Fruit fly (Drosophila melanogaster) whole organism, adult: Measurements from ENCODE around the gene neur.

Source experiments
- CG11617 ChIP-seq: fragments of 200-800 bp; sonication (Bioruptor generic); optimal IDR thresholded peaks from 2 replicates; lab custom pipeline; 2017; ENCODE audit warnings: mild to moderate bottlenecking, missing biosample characterization, missing genetic modification reagents, missing genetic modification characterization
- CG12768 ChIP-seq: fragments of 200-800 bp; sonication (Bioruptor generic); optimal IDR thresholded peaks from 2 replicates; lab custom pipeline; 2017; ENCODE audit warnings: missing biosample characterization, missing genetic modification characterization, mild to moderate bottlenecking, moderate library complexity, missing genetic modification reagents
- CG14711 ChIP-seq: fragments of 200-800 bp; sonication (Bioruptor generic); optimal IDR thresholded peaks from 2 replicates; lab custom pipeline; 2018; ENCODE audit warnings: missing biosample characterization, mild to moderate bottlenecking, missing genetic modification characterization, moderate library complexity
- CG1620 ChIP-seq: fragments of 200-800 bp; sonication (Bioruptor generic); optimal IDR thresholded peaks from 2 replicates; lab custom pipeline; 2016; ENCODE audit warnings: missing biosample characterization, missing genetic modification characterization
- CG33017 ChIP-seq: fragments of 200-800 bp; sonication (Bioruptor generic); optimal IDR thresholded peaks from 2 replicates; lab custom pipeline; 2018; ENCODE audit warnings: missing biosample characterization, mild to moderate bottlenecking, missing genetic modification characterization, moderate library complexity
- CG5204 ChIP-seq: fragments of 200-800 bp; sonication (Bioruptor generic); optimal IDR thresholded peaks from 2 replicates; lab custom pipeline; 2016; ENCODE audit warnings: missing biosample characterization, missing genetic modification characterization
- CG7045 ChIP-seq: fragments of 200-800 bp; sonication (Bioruptor generic); optimal IDR thresholded peaks from 2 replicates; lab custom pipeline; 2017; ENCODE audit warnings: missing biosample characterization, mild to moderate bottlenecking, missing genetic modification characterization
- CG7101 ChIP-seq: fragments of 200-800 bp; sonication (Bioruptor generic); optimal IDR thresholded peaks from 2 replicates; lab custom pipeline; 2018; ENCODE audit warnings: missing biosample characterization, mild to moderate bottlenecking, missing genetic modification characterization, moderate library complexity
- Clk ChIP-seq: fragments of 200-800 bp; sonication (Bioruptor generic); optimal IDR thresholded peaks from 2 replicates; lab custom pipeline; 2017; ENCODE audit warnings: missing biosample characterization, missing genetic modification characterization
- Crg-1 ChIP-seq: fragments of 200-800 bp; sonication (Bioruptor generic); optimal IDR thresholded peaks from 2 replicates; lab custom pipeline; 2016; ENCODE audit warnings: missing biosample characterization, missing genetic modification characterization
- Hr96 ChIP-seq: fragments of 200-800 bp; sonication (Bioruptor generic); optimal IDR thresholded peaks from 2 replicates; lab custom pipeline; 2016; ENCODE audit warnings: missing biosample characterization, missing genetic modification characterization
- Mnt ChIP-seq: fragments of 200-800 bp; sonication (Bioruptor generic); optimal IDR thresholded peaks from 2 replicates; lab custom pipeline; 2016; ENCODE audit warnings: missing biosample characterization, mild to moderate bottlenecking, missing genetic modification characterization
- bab1 ChIP-seq: fragments of 200-800 bp; sonication (Bioruptor generic); optimal IDR thresholded peaks from 3 replicates; lab custom pipeline; 2019; ENCODE audit warnings: missing biosample characterization, mild to moderate bottlenecking, missing genetic modification characterization, moderate library complexity
- cic ChIP-seq: fragments of 200-800 bp; sonication (Bioruptor generic); optimal IDR thresholded peaks from 2 replicates; lab custom pipeline; 2017; ENCODE audit warnings: missing biosample characterization, mild to moderate bottlenecking, missing genetic modification characterization, moderate library complexity
- cnc ChIP-seq, 2 experiments: fragments of >200 bp; optimal IDR thresholded peaks; 2 replicates each; lab custom pipeline; 2017
- kay ChIP-seq: fragments of 200-800 bp; sonication (Bioruptor generic); peaks from one replicate; lab custom pipeline; 2016; ENCODE audit warnings: missing biosample characterization, missing genetic modification characterization, borderline replicate concordance
- ovo ChIP-seq: fragments of 200-800 bp; sonication (Bioruptor generic); optimal IDR thresholded peaks from 2 replicates; lab custom pipeline; 2016; ENCODE audit warnings: missing biosample characterization, missing genetic modification characterization
- pad ChIP-seq: fragments of 200-800 bp; sonication (Bioruptor generic); optimal IDR thresholded peaks from 3 replicates; lab custom pipeline; 2017; ENCODE audit warnings: missing biosample characterization, missing genetic modification characterization, mild to moderate bottlenecking, moderate library complexity, missing genetic modification reagents
- tj ChIP-seq: fragments of 200-800 bp; sonication (Bioruptor generic); optimal IDR thresholded peaks from 3 replicates; lab custom pipeline; 2017; ENCODE audit warnings: missing biosample characterization, mild to moderate bottlenecking, missing genetic modification characterization, moderate library complexity
- toe ChIP-seq: fragments of 200-800 bp; sonication (Bioruptor generic); optimal IDR thresholded peaks from 2 replicates; lab custom pipeline; 2016; ENCODE audit warnings: missing biosample characterization, missing genetic modification characterization

The neur gene

DNA sequence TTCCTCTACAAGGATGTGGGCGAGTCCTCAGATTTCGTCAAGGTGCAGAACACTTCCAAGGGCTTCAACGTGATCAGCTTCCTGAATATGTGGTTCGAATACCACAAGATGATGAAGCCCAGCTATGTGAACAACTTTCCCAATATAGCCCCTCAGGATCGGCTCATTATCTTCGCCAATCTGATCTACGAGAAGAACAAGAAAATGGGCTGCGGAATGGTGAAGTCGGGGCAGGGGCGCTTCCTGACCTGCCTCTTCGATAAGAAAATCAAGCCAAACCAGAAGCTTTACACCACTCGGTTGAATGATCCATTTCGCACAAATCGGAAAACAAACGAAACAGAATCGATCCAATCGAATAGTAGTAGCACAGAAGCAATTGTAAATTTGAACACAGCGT lies 41.0 kb downstream of the neur start:
- no peak for TF ChIP-seq CG1620 (GFP tag; lab: Kevin White, UChicago)
- no peak for TF ChIP-seq CG11617
- no peak for TF ChIP-seq CG5204 (GFP tag; lab: Kevin White, UChicago)
- TF ChIP-seq CG12768 (GFP tag; lab: Kevin White, UChicago), result no peak
- TF ChIP-seq cnc (optimal IDR thresholded peaks at IDR 0.05; lab: Kevin White, UChicago), result no peak
- no peak for TF ChIP-seq Mnt (GFP tag; lab: Kevin White, UChicago)
- TF ChIP-seq Crg-1, result no peak
- TF ChIP-seq ovo (GFP tag; lab: Kevin White, UChicago), result no peak
- TF ChIP-seq CG7101 (tag; lab: Kevin White, UChicago), result no peak
- TF ChIP-seq cic (GFP tag; lab: Kevin White, UChicago), result no peak
- no peak for TF ChIP-seq Clk (GFP tag; lab: Kevin White, UChicago)
- TF ChIP-seq CG33017, result no peak

DNA sequence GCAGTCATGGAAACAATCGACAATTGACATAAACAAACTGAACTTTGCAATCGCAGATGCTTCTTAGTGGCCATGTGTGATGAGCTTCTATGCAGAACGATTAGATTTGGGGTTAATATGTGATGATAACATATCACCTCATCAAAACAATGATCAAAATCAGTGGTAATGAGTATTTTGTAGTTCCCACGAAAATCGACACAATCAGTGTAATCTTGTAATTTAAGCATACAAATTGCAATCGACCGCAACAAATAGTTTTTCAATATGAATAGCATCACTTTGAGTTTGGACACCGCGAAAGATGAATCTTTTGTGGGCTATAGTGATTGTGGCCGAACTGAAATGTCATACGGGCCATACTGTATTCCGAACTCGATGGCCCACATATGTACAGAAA lies 41.9 kb downstream of the neur start, which contains the start of gene CG11977:
Gene CG11977 (plus strand): TSS at position 301 of the 400 bp plus-strand sequence.
- no peak for TF ChIP-seq CG1620 (GFP tag; lab: Kevin White, UChicago)
- TF ChIP-seq pad (GFP tag; lab: Kevin White, UChicago), result no peak
- TF ChIP-seq cic (GFP tag; lab: Kevin White, UChicago), result no peak
- TF ChIP-seq CG14711 (tag; lab: Kevin White, UChicago), result no peak
- no peak for TF ChIP-seq Clk (GFP tag; lab: Kevin White, UChicago)
- TF ChIP-seq bab1 (GFP tag; lab: Kevin White, UChicago), result no peak
- TF ChIP-seq Mnt (GFP tag; lab: Kevin White, UChicago), result no peak
- no peak for TF ChIP-seq toe
- no peak for TF ChIP-seq kay (GFP tag; lab: Kevin White, UChicago)
- no peak for TF ChIP-seq CG12768 (GFP tag; lab: Kevin White, UChicago)
- TF ChIP-seq ovo (GFP tag; lab: Kevin White, UChicago), result no peak
- TF ChIP-seq Hr96 (GFP tag; lab: Kevin White, UChicago), result no peak
- TF ChIP-seq CG33017, result no peak
- TF ChIP-seq CG7045 (GFP tag; lab: Kevin White, UChicago), result no peak
- no peak for TF ChIP-seq tj (GFP tag; lab: Kevin White, UChicago)
- TF ChIP-seq Crg-1, result no peak
- no peak for TF ChIP-seq CG11617
- TF ChIP-seq cnc (optimal IDR thresholded peaks at IDR 0.05; lab: Kevin White, UChicago), result no peak
- TF ChIP-seq CG7101 (tag; lab: Kevin White, UChicago), result no peak

dm6 chr3R:8992928-8993579 lies 46.2 kb downstream of the neur start, which contains the start of gene CG11975:
Gene CG11975 (plus strand): TSS chr3R:8993253.
- TF ChIP-seq tj (GFP tag; lab: Kevin White, UChicago), result peak; percentile 49
- no peak for TF ChIP-seq cnc (optimal IDR thresholded peaks at IDR 0.05; lab: Kevin White, UChicago)
- peak; percentile 85 for TF ChIP-seq ovo (GFP tag; lab: Kevin White, UChicago)
- TF ChIP-seq pad (GFP tag; lab: Kevin White, UChicago), result peak; percentile 76
- TF ChIP-seq toe, result peak; percentile 93
- peak; percentile 23 for TF ChIP-seq bab1 (GFP tag; lab: Kevin White, UChicago)
- TF ChIP-seq CG14711 (tag; lab: Kevin White, UChicago), result peak; percentile 68
- TF ChIP-seq Hr96 (GFP tag; lab: Kevin White, UChicago), result peak; percentile 93
- TF ChIP-seq CG5204 (GFP tag; lab: Kevin White, UChicago), result peak; percentile 90
- no peak for TF ChIP-seq kay (GFP tag; lab: Kevin White, UChicago)
- peak; percentile 75 for TF ChIP-seq CG11617
- TF ChIP-seq Clk (GFP tag; lab: Kevin White, UChicago), result peak; percentile 74
- peak; percentile 89 for TF ChIP-seq Crg-1
- peak; percentile 56 for TF ChIP-seq CG33017
- TF ChIP-seq CG7101 (tag; lab: Kevin White, UChicago), result peak; percentile 85
- TF ChIP-seq CG12768 (GFP tag; lab: Kevin White, UChicago), result peak; percentile 87
- TF ChIP-seq CG1620 (GFP tag; lab: Kevin White, UChicago), result peak; percentile 90
- peak; percentile 79 for TF ChIP-seq Mnt (GFP tag; lab: Kevin White, UChicago)
- TF ChIP-seq cic (GFP tag; lab: Kevin White, UChicago), result peak; percentile 49
- TF ChIP-seq CG7045 (GFP tag; lab: Kevin White, UChicago), result peak; percentile 71

DNA sequence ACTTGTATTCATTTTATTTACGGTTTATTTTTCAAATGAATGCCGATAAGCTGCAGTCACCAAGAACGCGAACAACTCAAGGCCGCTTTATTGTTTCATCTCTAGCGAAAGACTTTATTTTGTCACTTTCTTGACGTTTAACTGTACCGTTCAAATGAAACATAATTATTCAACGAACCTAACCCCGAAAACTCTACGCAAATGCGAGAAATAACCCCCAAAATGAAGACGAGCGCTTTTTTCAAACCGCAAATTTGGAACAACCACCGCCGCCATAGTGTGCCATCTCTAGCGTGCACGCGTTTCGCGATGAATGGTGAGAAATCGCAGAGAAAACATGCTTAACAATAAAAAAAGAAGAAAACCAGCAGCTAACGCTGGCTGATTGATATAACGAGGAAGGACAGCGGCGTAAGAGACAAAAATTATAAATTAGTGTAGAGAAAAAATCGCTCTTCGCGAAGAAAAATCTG lies 54.6 kb downstream of the neur start, which contains the start of gene CG11970:
Gene CG11970 (plus strand): TSS at position 117 of the 473 bp plus-strand sequence.
- TF ChIP-seq pad (GFP tag; lab: Kevin White, UChicago) (peak; percentile 38), Mnt (GFP tag; lab: Kevin White, UChicago) (peak; percentile 65), CG14711 (tag; lab: Kevin White, UChicago) (peak; percentile 11), toe (peak; percentile 83), kay (GFP tag; lab: Kevin White, UChicago) (no peak), bab1 (GFP tag; lab: Kevin White, UChicago) (peak; percentile 32), CG7101 (tag; lab: Kevin White, UChicago) (peak; percentile 7), CG5204 (GFP tag; lab: Kevin White, UChicago) (no peak), CG33017 (peak; percentile 38), CG11617 (peak; percentile 80), tj (GFP tag; lab: Kevin White, UChicago) (no peak), Hr96 (GFP tag; lab: Kevin White, UChicago) (peak; percentile 70), cic (GFP tag; lab: Kevin White, UChicago) (peak; percentile 0), ovo (GFP tag; lab: Kevin White, UChicago) (peak; percentile 12), CG1620 (GFP tag; lab: Kevin White, UChicago) (peak; percentile 74), Clk (GFP tag; lab: Kevin White, UChicago) (peak; percentile 5), Crg-1 (peak; percentile 54), cnc (optimal IDR thresholded peaks at IDR 0.05; lab: Kevin White, UChicago) (no peak)

DNA sequence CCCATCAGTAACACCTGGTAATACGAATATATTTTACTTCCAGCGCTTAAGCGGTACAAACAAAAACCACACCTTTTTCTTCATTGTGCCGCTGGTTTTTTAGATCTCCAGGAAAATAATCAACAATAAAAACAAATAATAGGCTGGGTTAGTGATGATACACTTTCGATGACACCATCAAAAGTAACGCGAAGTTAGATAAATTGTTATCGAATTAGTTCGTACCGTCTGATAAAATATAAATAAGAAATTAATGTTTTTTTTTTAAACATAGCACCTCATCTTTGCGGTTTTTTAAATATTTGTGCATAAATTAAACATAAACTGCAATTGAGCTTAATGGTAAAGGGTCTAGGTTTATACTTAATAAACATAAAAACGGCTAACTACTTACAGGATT lies 55.1 kb downstream of the neur start, which contains the start of gene RagA-B:
Gene RagA-B (minus strand): TSS at position 175 of the 400 bp plus-strand sequence.
- no peak for TF ChIP-seq CG7101 (tag; lab: Kevin White, UChicago)
- TF ChIP-seq Clk (GFP tag; lab: Kevin White, UChicago), result no peak
- TF ChIP-seq cnc (optimal IDR thresholded peaks at IDR 0.05; lab: Kevin White, UChicago), result no peak
- no peak for TF ChIP-seq Crg-1
- TF ChIP-seq CG5204 (GFP tag; lab: Kevin White, UChicago), result no peak
- TF ChIP-seq kay (GFP tag; lab: Kevin White, UChicago), result no peak
- TF ChIP-seq ovo (GFP tag; lab: Kevin White, UChicago), result no peak
- no peak for TF ChIP-seq tj (GFP tag; lab: Kevin White, UChicago)
- TF ChIP-seq toe, result no peak
- no peak for TF ChIP-seq CG1620 (GFP tag; lab: Kevin White, UChicago)
- TF ChIP-seq cic (GFP tag; lab: Kevin White, UChicago), result no peak
- no peak for TF ChIP-seq bab1 (GFP tag; lab: Kevin White, UChicago)
- TF ChIP-seq pad (GFP tag; lab: Kevin White, UChicago), result no peak
- TF ChIP-seq CG7045 (GFP tag; lab: Kevin White, UChicago), result no peak
